Fruit fly (Drosophila melanogaster) Kc167 (cell line): ENCODE measurements around the gene Spn77Ba.

Source experiments
- Sin3A ChIP-seq: fragments of >200 bp; optimal IDR thresholded peaks from 2 replicates; lab custom pipeline; 2018; ENCODE audit warnings: missing external identifiers
- h ChIP-seq: fragments of >200 bp; optimal IDR thresholded peaks from 3 replicates; lab custom pipeline; 2018; ENCODE audit warnings: missing external identifiers

DNA sequence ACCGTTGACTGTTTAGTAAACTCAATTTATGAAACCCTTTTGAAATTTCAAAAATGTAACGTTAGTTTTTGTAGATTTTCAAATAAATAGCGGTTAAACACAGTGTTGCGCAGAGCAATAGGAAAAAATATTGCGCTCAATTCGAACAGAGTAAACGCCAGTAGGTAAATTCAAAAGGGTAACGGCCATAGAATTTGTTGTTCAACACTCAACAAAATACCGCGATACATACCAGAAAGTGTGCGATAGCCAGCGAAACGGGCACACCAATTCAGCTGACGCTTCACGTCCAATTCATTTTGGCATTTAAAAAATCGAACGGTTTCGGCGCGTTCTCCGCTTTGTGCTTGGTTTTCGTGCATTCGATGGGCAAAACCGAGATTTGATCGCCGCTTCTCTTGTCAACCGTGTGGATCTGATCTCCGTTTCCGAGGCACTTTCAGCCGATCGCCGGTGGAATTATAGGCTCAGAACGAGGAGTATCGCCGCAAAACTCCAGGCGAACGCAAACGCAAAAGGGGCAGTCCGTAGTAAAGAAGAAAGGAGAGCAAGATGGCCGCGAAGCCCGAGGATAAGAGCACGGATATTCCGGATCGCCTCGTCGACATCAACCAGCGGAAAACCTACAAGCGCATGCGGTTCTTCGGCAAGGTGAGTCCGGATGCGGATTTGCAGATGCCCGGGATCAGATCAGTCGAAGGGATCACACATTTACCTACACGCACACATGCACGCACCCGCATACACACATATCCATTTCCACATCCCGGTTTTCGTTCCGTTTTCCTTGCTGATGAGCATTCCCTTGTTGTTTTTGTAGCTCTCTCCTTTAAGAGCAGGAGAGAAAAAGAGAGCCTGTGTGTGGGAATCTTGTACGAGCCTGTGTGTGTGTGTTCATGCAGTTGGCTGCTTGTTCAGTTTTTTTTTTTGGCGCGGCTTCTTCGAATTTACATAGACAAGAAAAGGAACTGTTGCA, 6.9 kb upstream of the Spn77Ba start:
- no peak for TF ChIP-seq h (lab: Kevin White, UChicago)
- TF ChIP-seq Sin3A (lab: Kevin White, UChicago) = no peak
